Fruit fly (Drosophila melanogaster) whole organism, embryonic: ENCODE data around the gene fzo.
A peak's percentile ranks its signal among the peaks of the same experiment; 100 is the strongest.

Source experiments
- BtbVII ChIP-seq: fragments of 200-800 bp; sonication (Bioruptor generic); optimal IDR thresholded peaks from 3 replicates; lab custom pipeline; 2017; ENCODE audit warnings: missing biosample characterization, mild to moderate bottlenecking, missing genetic modification characterization
- CG10431 ChIP-seq: fragments of 200-800 bp; sonication (Bioruptor generic); optimal IDR thresholded peaks from 3 replicates; lab custom pipeline; 2018; ENCODE audit warnings: missing biosample characterization, mild to moderate bottlenecking, missing genetic modification characterization
- CG10959 ChIP-seq: fragments of 200-800 bp; sonication (Bioruptor generic); IDR thresholded peaks from 2 replicates; pipeline ENCODE4 v1.3.6; 2022; ENCODE audit warnings: missing biosample characterization, missing genetic modification characterization
- CG12236 ChIP-seq: fragments of 200-800 bp; sonication (Bioruptor generic); optimal IDR thresholded peaks from 2 replicates; lab custom pipeline; 2016; ENCODE audit warnings: missing biosample characterization, missing genetic modification characterization
- CG13424 ChIP-seq: fragments of 200-800 bp; sonication (Bioruptor generic); optimal IDR thresholded peaks from 2 replicates; lab custom pipeline; 2019; ENCODE audit warnings: missing biosample characterization, mild to moderate bottlenecking, missing genetic modification characterization, moderate library complexity
- CG14710 ChIP-seq: fragments of 200-800 bp; sonication (Bioruptor generic); optimal IDR thresholded peaks from 3 replicates; lab custom pipeline; 2019; ENCODE audit warnings: missing biosample characterization, mild to moderate bottlenecking, missing genetic modification characterization, moderate library complexity
- CG15269 ChIP-seq: fragments of 200-800 bp; sonication (Bioruptor generic); optimal IDR thresholded peaks from 2 replicates; lab custom pipeline; 2018; ENCODE audit warnings: missing biosample characterization, mild to moderate bottlenecking, missing genetic modification characterization, moderate library complexity
- CG1529 ChIP-seq: fragments of 200-800 bp; sonication (Bioruptor generic); optimal IDR thresholded peaks from 3 replicates; lab custom pipeline; 2018; ENCODE audit warnings: missing biosample characterization, missing genetic modification characterization
- CG15696 ChIP-seq: fragments of 200-800 bp; sonication (Bioruptor generic); optimal IDR thresholded peaks from 2 replicates; lab custom pipeline; 2019; ENCODE audit warnings: missing biosample characterization, mild to moderate bottlenecking, missing genetic modification characterization, moderate library complexity
- CG1832 ChIP-seq: fragments of 200-800 bp; sonication (Bioruptor generic); optimal IDR thresholded peaks from 2 replicates; lab custom pipeline; 2017; ENCODE audit warnings: missing biosample characterization, mild to moderate bottlenecking, missing genetic modification characterization, inconsistent platforms
- CG2129 ChIP-seq: fragments of 200-800 bp; sonication (Bioruptor generic); IDR thresholded peaks from 2 replicates; pipeline ENCODE4 v1.3.6; 2022; ENCODE audit warnings: missing biosample characterization, missing genetic modification characterization; ENCODE audit not compliant: partially characterized antibody
- CG3065 ChIP-seq: fragments of 200-800 bp; sonication (Bioruptor generic); optimal IDR thresholded peaks from 2 replicates; lab custom pipeline; 2016; ENCODE audit warnings: missing biosample characterization, missing genetic modification characterization
- CG31365 ChIP-seq: fragments of 200-800 bp; sonication (Bioruptor generic); optimal IDR thresholded peaks from 2 replicates; lab custom pipeline; 2018; ENCODE audit warnings: missing biosample characterization, mild to moderate bottlenecking, missing genetic modification characterization
- CG32772 ChIP-seq: fragments of 200-800 bp; sonication (Bioruptor generic); IDR thresholded peaks from 2 replicates; pipeline ENCODE4 v1.3.6; 2022; ENCODE audit warnings: missing biosample characterization, missing genetic modification characterization
- CG3726 ChIP-seq: fragments of 200-800 bp; sonication (Bioruptor generic); IDR thresholded peaks from 3 replicates; pipeline ENCODE4, ENCODE4 v1.3.6; 2022; ENCODE audit warnings: missing biosample characterization, missing genetic modification characterization
- CG3847 ChIP-seq: fragments of 200-800 bp; sonication (Bioruptor generic); IDR thresholded peaks from 2 replicates; pipeline ENCODE4 v1.3.6; 2022; ENCODE audit warnings: missing biosample characterization, missing genetic modification characterization
- CG5180 ChIP-seq: fragments of 200-800 bp; sonication (Bioruptor generic); optimal IDR thresholded peaks from 3 replicates; lab custom pipeline; 2017; ENCODE audit warnings: missing biosample characterization, missing genetic modification characterization, mild to moderate bottlenecking, moderate library complexity, missing genetic modification reagents
- CG5245 ChIP-seq: fragments of 200-800 bp; sonication (Bioruptor generic); optimal IDR thresholded peaks from 3 replicates; lab custom pipeline; 2016; ENCODE audit warnings: missing biosample characterization, missing genetic modification characterization
- CG5953 ChIP-seq: fragments of 200-800 bp; sonication (Bioruptor generic); IDR thresholded peaks from 2 replicates; pipeline ENCODE4 v1.3.6; 2022; ENCODE audit warnings: missing biosample characterization, missing genetic modification characterization
- CG6813 ChIP-seq: fragments of 200-800 bp; sonication (Bioruptor generic); optimal IDR thresholded peaks from 2 replicates; lab custom pipeline; 2017; ENCODE audit warnings: missing biosample characterization, missing genetic modification characterization, mild to moderate bottlenecking, moderate library complexity, missing genetic modification reagents
- CG7987 ChIP-seq: fragments of 200-800 bp; sonication (Bioruptor generic); optimal IDR thresholded peaks from 2 replicates; lab custom pipeline; 2018; ENCODE audit warnings: missing biosample characterization, mild to moderate bottlenecking, missing genetic modification characterization, moderate library complexity
- CG8089 ChIP-seq: fragments of 200-800 bp; sonication (Bioruptor generic); optimal IDR thresholded peaks from 3 replicates; lab custom pipeline; 2016; ENCODE audit warnings: missing biosample characterization, missing genetic modification characterization
- CG8281 ChIP-seq: fragments of 200-800 bp; sonication (Bioruptor generic); optimal IDR thresholded peaks from 2 replicates; lab custom pipeline; 2018; ENCODE audit warnings: missing biosample characterization, mild to moderate bottlenecking, missing genetic modification characterization, moderate library complexity
- CG8944 ChIP-seq: fragments of 200-800 bp; sonication (Bioruptor generic); optimal IDR thresholded peaks from 3 replicates; lab custom pipeline; 2016; ENCODE audit warnings: missing biosample characterization, missing genetic modification characterization
- CG9817 ChIP-seq: fragments of 200-800 bp; sonication (Bioruptor generic); optimal IDR thresholded peaks from 2 replicates; lab custom pipeline; 2018; ENCODE audit warnings: missing biosample characterization, mild to moderate bottlenecking, missing genetic modification characterization, moderate library complexity
- Camta ChIP-seq: fragments of 200-800 bp; sonication (Bioruptor generic); optimal IDR thresholded peaks from 2 replicates; lab custom pipeline; 2016; ENCODE audit warnings: missing biosample characterization, missing genetic modification characterization
- CkIIα-i1 ChIP-seq: fragments of 200-800 bp; sonication (Bioruptor generic); IDR thresholded peaks from 2 replicates; pipeline ENCODE4 v1.3.6; 2022; ENCODE audit warnings: missing biosample characterization, missing genetic modification characterization
- Fer1 ChIP-seq: fragments of 200-800 bp; sonication (Bioruptor generic); optimal IDR thresholded peaks from 2 replicates; lab custom pipeline; 2017; ENCODE audit warnings: missing biosample characterization, mild to moderate bottlenecking, missing genetic modification characterization
- Kr ChIP-seq: fragments of 200-800 bp; sonication (Bioruptor generic); optimal IDR thresholded peaks from 2 replicates; lab custom pipeline; 2017; ENCODE audit warnings: missing biosample characterization, mild to moderate bottlenecking, missing genetic modification characterization
- Lim3 ChIP-seq: fragments of 200-800 bp; sonication (Bioruptor generic); IDR thresholded peaks from 2 replicates; pipeline ENCODE4 v1.3.6; 2022; ENCODE audit warnings: missing biosample characterization, missing genetic modification characterization
- MESR4 ChIP-seq: fragments of 200-800 bp; sonication (Bioruptor generic); optimal IDR thresholded peaks from 2 replicates; lab custom pipeline; 2018; ENCODE audit warnings: missing biosample characterization, mild to moderate bottlenecking, missing genetic modification characterization, moderate library complexity
- Med ChIP-seq: fragments of 200-800 bp; sonication (Bioruptor generic); peaks from one replicate; lab custom pipeline; 2016; ENCODE audit warnings: missing biosample characterization, missing genetic modification characterization, mild to moderate bottlenecking, inconsistent platforms, moderate library complexity
- Neu2 ChIP-seq: fragments of 200-800 bp; sonication (Bioruptor generic); optimal IDR thresholded peaks from 3 replicates; lab custom pipeline; 2016; ENCODE audit warnings: missing biosample characterization, missing genetic modification characterization, borderline replicate concordance
- Oaz ChIP-seq: fragments of 200-800 bp; sonication (Bioruptor generic); IDR thresholded peaks from 2 replicates; pipeline ENCODE4 v1.3.6; 2022; ENCODE audit warnings: missing biosample characterization, missing genetic modification characterization
- Ssrp ChIP-seq: fragments of 200-800 bp; sonication (Bioruptor generic); optimal IDR thresholded peaks from 2 replicates; lab custom pipeline; 2018; ENCODE audit warnings: missing biosample characterization, mild to moderate bottlenecking, missing genetic modification characterization, moderate library complexity
- Usf ChIP-seq: fragments of 200-800 bp; sonication (Bioruptor generic); optimal IDR thresholded peaks from 2 replicates; lab custom pipeline; 2017; ENCODE audit warnings: missing genotype, missing biosample characterization, missing genetic modification characterization
- bsh ChIP-seq, 2 experiments: fragments of 200-800 bp; sonication (Bioruptor generic); optimal IDR thresholded peaks; 2 replicates each; lab custom pipeline; 2017 to 2018; ENCODE audit warnings: mild to moderate bottlenecking in 2 of 2, missing biosample characterization in 2 of 2, missing genetic modification characterization in 2 of 2, moderate library complexity in 1 of 2
- cg ChIP-seq: fragments of 200-800 bp; sonication (Bioruptor generic); optimal IDR thresholded peaks from 3 replicates; lab custom pipeline; 2019; ENCODE audit warnings: missing biosample characterization, mild to moderate bottlenecking, missing genetic modification characterization, moderate library complexity
- dpn ChIP-seq, 2 experiments: fragments of 200-800 bp; sonication (Bioruptor generic); optimal IDR thresholded peaks; 3 replicates each; lab custom pipeline; 2016; ENCODE audit warnings: missing biosample characterization in 2 of 2, missing genetic modification characterization in 2 of 2
- gt ChIP-seq: fragments of 200-800 bp; sonication (Bioruptor generic); IDR thresholded peaks from 2 replicates; pipeline ENCODE4 v1.3.6; 2022; ENCODE audit warnings: missing biosample characterization, missing genetic modification characterization
- lola ChIP-seq, 3 experiments: fragments of >200 bp in 2 of 3; fragments of 200-800 bp in 1 of 3; sonication (Bioruptor generic) in 1 of 3; optimal IDR thresholded peaks; 2 replicates each; lab custom pipeline; 2017 to 2019; ENCODE audit warnings: missing biosample characterization in 3 of 3, missing genetic modification characterization in 3 of 3, mild to moderate bottlenecking in 1 of 3, moderate library complexity in 1 of 3
- nom ChIP-seq: fragments of 200-800 bp; sonication (Bioruptor generic); optimal IDR thresholded peaks from 2 replicates; lab custom pipeline; 2017; ENCODE audit warnings: missing biosample characterization, missing genetic modification characterization, mild to moderate bottlenecking, moderate library complexity, missing genetic modification reagents
- oc ChIP-seq: fragments of 200-800 bp; sonication (Bioruptor generic); optimal IDR thresholded peaks from 2 replicates; lab custom pipeline; 2018; ENCODE audit warnings: missing biosample characterization, mild to moderate bottlenecking, missing genetic modification characterization, moderate library complexity
- odd ChIP-seq: fragments of 200-800 bp; sonication (Bioruptor generic); optimal IDR thresholded peaks from 2 replicates; lab custom pipeline; 2017; ENCODE audit warnings: missing biosample characterization, mild to moderate bottlenecking, missing genetic modification characterization
- otp ChIP-seq: fragments of 200-800 bp; sonication (Bioruptor generic); IDR thresholded peaks from 3 replicates; pipeline ENCODE4, ENCODE4 v1.3.6; 2022; ENCODE audit warnings: missing biosample characterization, missing genetic modification characterization
- pfk ChIP-seq: fragments of 200-800 bp; sonication (Bioruptor generic); optimal IDR thresholded peaks from 2 replicates; lab custom pipeline; 2018; ENCODE audit warnings: missing biosample characterization, mild to moderate bottlenecking, missing genetic modification characterization, moderate library complexity
- phol ChIP-seq: fragments of 200-800 bp; sonication (Bioruptor generic); optimal IDR thresholded peaks from 3 replicates; lab custom pipeline; 2018; ENCODE audit warnings: missing biosample characterization, mild to moderate bottlenecking, missing genetic modification characterization, moderate library complexity
- tap ChIP-seq: fragments of 200-800 bp; optimal IDR thresholded peaks from 3 replicates; lab custom pipeline; 2019; ENCODE audit warnings: missing biosample characterization, mild to moderate bottlenecking, missing genetic modification characterization, moderate library complexity
- wor ChIP-seq: fragments of 200-800 bp; sonication (Bioruptor generic); IDR thresholded peaks from 2 replicates; pipeline ENCODE4 v1.3.6; 2022; ENCODE audit warnings: missing biosample characterization, missing genetic modification characterization
- z ChIP-seq: fragments of 200-800 bp; sonication (Bioruptor generic); IDR thresholded peaks from 3 replicates; pipeline ENCODE4 v1.3.6; 2022; ENCODE audit warnings: missing biosample characterization, missing genetic modification characterization

fzo gene

DNA sequence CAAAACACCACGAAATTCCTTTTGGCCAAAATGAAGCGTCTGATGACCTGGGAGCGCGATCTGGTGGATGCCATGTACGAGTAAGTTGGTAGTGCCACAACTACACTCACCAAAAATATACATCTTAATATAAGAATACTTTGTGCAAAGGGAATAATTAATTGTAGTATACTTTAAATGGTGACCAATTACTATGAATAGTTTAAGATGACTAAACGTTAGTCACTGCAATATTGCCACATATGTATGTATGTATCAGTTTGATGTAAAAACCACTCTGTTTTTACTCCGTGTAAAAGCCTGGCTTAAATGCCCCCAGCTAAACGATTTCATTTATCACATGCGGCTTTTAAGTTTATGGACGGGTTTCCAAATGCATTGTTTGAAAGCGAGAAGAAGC lies 29.1 kb downstream of the fzo start (continued):
- no peak for TF ChIP-seq odd (GFP tag; lab: Kevin White, UChicago)
- peak; percentile 86 for TF ChIP-seq Med
- TF ChIP-seq CG15269 (tag; lab: Kevin White, UChicago) = peak; percentile 42
- TF ChIP-seq gt = no peak
- TF ChIP-seq CG1832 (GFP tag; lab: Kevin White, UChicago) = no peak
- no peak for TF ChIP-seq CG14710 (tag; lab: Kevin White, UChicago)
- TF ChIP-seq CG7987 (GFP tag; lab: Kevin White, UChicago) = no peak
- TF ChIP-seq otp (GFP tag; lab: Robert Waterston, UW) = peak; percentile 71; the same call in 1 of the 3 replicates
- peak in 1 of 2 experiments; percentile 46 for TF ChIP-seq dpn (GFP tag; optimal IDR thresholded peaks at IDR 0.05; lab: Kevin White, UChicago)
- TF ChIP-seq nom = no peak
- peak; percentile 83 for TF ChIP-seq oc (tag; lab: Kevin White, UChicago)
- TF ChIP-seq CG10959 (GFP tag; lab: Robert Waterston, UW) = no peak
- TF ChIP-seq CG15696 (tag; lab: Kevin White, UChicago) = no peak
- no peak for TF ChIP-seq CG3065
- no peak for TF ChIP-seq CkIIα-i1
- TF ChIP-seq CG10431 (GFP tag; lab: Kevin White, UChicago) = no peak
- no peak for TF ChIP-seq BtbVII (GFP tag; lab: Kevin White, UChicago)
- TF ChIP-seq CG8944 (GFP tag; lab: Kevin White, UChicago) = no peak
- TF ChIP-seq CG3726 = no peak
- TF ChIP-seq CG5180 (GFP tag; lab: Kevin White, UChicago) = no peak
- TF ChIP-seq tap (tag; lab: Kevin White, UChicago) = no peak
- TF ChIP-seq Camta (GFP tag; lab: Kevin White, UChicago) = no peak
- no peak for TF ChIP-seq pfk (GFP tag; lab: Kevin White, UChicago)
- no peak for TF ChIP-seq CG8089 (GFP tag; lab: Kevin White, UChicago)
- TF ChIP-seq z = no peak
- no peak for TF ChIP-seq CG3847 (GFP tag; lab: Robert Waterston, UW)
- TF ChIP-seq MESR4 (GFP tag; lab: Kevin White, UChicago) = no peak
- peak; percentile 16 to 79 for TF ChIP-seq bsh (GFP tag; optimal IDR thresholded peaks at IDR 0.05; lab: Kevin White, UChicago)
- no peak for TF ChIP-seq CG32772 (GFP tag; lab: Robert Waterston, UW)
- peak; percentile 8 for TF ChIP-seq CG8281 (tag; lab: Kevin White, UChicago)
- TF ChIP-seq Oaz (GFP tag; lab: Robert Waterston, UW) = no peak
- TF ChIP-seq Ssrp (tag; lab: Kevin White, UChicago) = peak; percentile 60
- TF ChIP-seq lola (GFP tag; optimal IDR thresholded peaks at IDR 0.05; lab: Kevin White, UChicago) = peak in 1 of 3 experiments; percentile 60
- TF ChIP-seq Fer1 (GFP tag; lab: Kevin White, UChicago) = no peak
- TF ChIP-seq CG13424 (tag; lab: Kevin White, UChicago) = peak; percentile 64
- no peak for TF ChIP-seq CG2129
- TF ChIP-seq CG6813 (GFP tag; lab: Kevin White, UChicago) = no peak
- TF ChIP-seq CG5245 (GFP tag; lab: Kevin White, UChicago) = no peak
- TF ChIP-seq Kr (GFP tag; lab: Kevin White, UChicago) = no peak
- no peak for TF ChIP-seq CG5953 (GFP tag; lab: Robert Waterston, UW)
- TF ChIP-seq CG31365 (tag; lab: Kevin White, UChicago) = no peak
- peak; percentile 49 for TF ChIP-seq CG1529
- TF ChIP-seq CG12236 = no peak
- no peak for TF ChIP-seq CG9817
- TF ChIP-seq Neu2 = no peak
- peak; percentile 39 for TF ChIP-seq phol (tag; lab: Kevin White, UChicago)
- no peak for TF ChIP-seq cg (GFP tag; lab: Kevin White, UChicago)
- TF ChIP-seq Lim3 (GFP tag; lab: Robert Waterston, UW) = no peak
- no peak for TF ChIP-seq Usf
- TF ChIP-seq wor (GFP tag; lab: Robert Waterston, UW) = peak; percentile 56
